Worm (Caenorhabditis elegans) whole organism, young adult: ENCODE data around the gene srh-296.

Experiments used
- B0035.1 ChIP-seq: sonication (generic microtip); optimal IDR thresholded peaks from 2 replicates; lab custom pipeline; 2016; ENCODE audit warnings: missing genetic modification characterization, mild to moderate bottlenecking, missing compliant biosample characterization, missing genotype, missing genetic modification reagents
- ZK185.1 ChIP-seq: sonication (generic microtip); optimal IDR thresholded peaks from 2 replicates; lab custom pipeline; 2016; ENCODE audit warnings: mild to moderate bottlenecking, missing genetic modification characterization, missing compliant biosample characterization; ENCODE audit not compliant: poor library complexity, severe bottlenecking
- him-1 ChIP-seq: sonication (generic microtip); optimal IDR thresholded peaks from 2 replicates; lab custom pipeline; 2016; ENCODE audit warnings: missing genotype, missing genetic modification reagents, missing genetic modification characterization, missing compliant biosample characterization
- hmg-1.2 ChIP-seq: fragments of 200-800 bp; sonication (Bioruptor generic); IDR thresholded peaks from 2 replicates; pipeline ENCODE4 v1.3.6; 2022; ENCODE audit warnings: missing genetic modification reagents, missing genetic modification characterization, missing compliant biosample characterization
- hrde-1 ChIP-seq: sonication (generic microtip); optimal IDR thresholded peaks from 2 replicates; lab custom pipeline; 2016; ENCODE audit warnings: missing genetic modification characterization, mild to moderate bottlenecking, missing compliant biosample characterization, moderate library complexity, missing genotype, missing genetic modification reagents, borderline replicate concordance
- hsf-1 ChIP-seq: fragments of 200-800 bp; sonication (Bioruptor generic); IDR thresholded peaks from 2 replicates; pipeline ENCODE4 v1.3.6; 2022; ENCODE audit warnings: missing genetic modification reagents, missing genetic modification characterization, missing compliant biosample characterization
- ztf-22 ChIP-seq: fragments of 200-800 bp; sonication (Bioruptor generic); optimal IDR thresholded peaks from 2 replicates; lab custom pipeline; 2018; ENCODE audit warnings: mild to moderate bottlenecking, missing genetic modification characterization, moderate library complexity, missing compliant biosample characterization
- ztf-6 ChIP-seq: fragments of 200-800 bp; sonication (Bioruptor generic); IDR thresholded peaks from 2 replicates; pipeline ENCODE4 v1.3.6; 2022; ENCODE audit warnings: missing genetic modification reagents, missing genetic modification characterization, missing compliant biosample characterization

- TF ChIP-seq hmg-1.2 (no peak), ztf-22 (GFP tag; lab: Kevin White, UChicago) (no peak), ztf-6 (no peak), hsf-1 (no peak), ZK185.1 (no peak), B0035.1 (tag; lab: Kevin White, UChicago) (no peak), him-1 (tag; lab: Kevin White, UChicago) (no peak), hrde-1 (tag; lab: Kevin White, UChicago) (no peak)
Observed at ce11 chrV:17777624-17778023, 32.5 kb upstream of the srh-296 start, which contains the start of gene C47A10.12.
